Worm (Caenorhabditis elegans) whole organism, L1 larva: ENCODE results near the gene F36H5.12.

Source experiments
- C16A3.4 ChIP-seq: fragments of 150-350 bp; optimal IDR thresholded peaks from 2 replicates; lab custom pipeline; 2014; ENCODE audit warnings: missing biosample characterization, missing genetic modification characterization
- F16B12.6 ChIP-seq: fragments of 150-350 bp; optimal IDR thresholded peaks from 2 replicates; lab custom pipeline; 2014; ENCODE audit warnings: missing biosample characterization, missing genetic modification characterization
- alr-1 ChIP-seq: fragments of 200-800 bp; sonication (Bioruptor generic); optimal IDR thresholded peaks from 2 replicates; lab custom pipeline; 2018; ENCODE audit warnings: borderline replicate concordance, mild to moderate bottlenecking, missing genetic modification characterization, missing compliant biosample characterization
- ceh-8 ChIP-seq: fragments of 200-800 bp; sonication (Bioruptor generic); optimal IDR thresholded peaks from 2 replicates; lab custom pipeline; 2018; ENCODE audit warnings: mild to moderate bottlenecking, missing genetic modification characterization, moderate library complexity, missing compliant biosample characterization
- ceh-82 ChIP-seq, 3 experiments: fragments of 150-350 bp in 1 of 3; sonication (generic microtip) in 2 of 3; optimal IDR thresholded peaks; 2 replicates each; lab custom pipeline; 2014 to 2017; ENCODE audit warnings: missing biosample characterization in 3 of 3, missing genetic modification characterization in 3 of 3
- ceh-88 ChIP-seq: fragments of 200-800 bp; sonication (Bioruptor generic); IDR thresholded peaks from 2 replicates; pipeline ENCODE4 v1.3.6; 2022; ENCODE audit warnings: missing genetic modification characterization, missing compliant biosample characterization
- dsc-1 ChIP-seq: sonication (generic microtip); optimal IDR thresholded peaks from 2 replicates; lab custom pipeline; 2016; ENCODE audit warnings: mild to moderate bottlenecking, missing genetic modification characterization, missing compliant biosample characterization
- efl-1 ChIP-seq, 4 experiments: fragments of 150-350 bp; optimal IDR thresholded peaks in 3 of 4; peaks in 1 of 4; 1 replicate in 1 of 4; 2 replicates in 3 of 4; lab custom pipeline; 2014; ENCODE audit warnings: missing biosample characterization in 2 of 4, missing genetic modification characterization in 2 of 4, missing genetic modification reagents in 2 of 4
- egl-27 ChIP-seq, 2 experiments: fragments of 150-350 bp in 1 of 2; sonication (generic microtip); optimal IDR thresholded peaks; 3 replicates each; lab custom pipeline; 2017 to 2018; ENCODE audit warnings: missing biosample characterization in 2 of 2, missing genetic modification characterization in 2 of 2, missing genetic modification reagents in 2 of 2
- elt-2 ChIP-seq: sonication (generic microtip); optimal IDR thresholded peaks from 2 replicates; lab custom pipeline; 2016; ENCODE audit warnings: missing genetic modification characterization, mild to moderate bottlenecking, inconsistent platforms, missing compliant biosample characterization, missing genetic modification reagents
- ets-5 ChIP-seq: fragments of 200-800 bp; sonication (Bioruptor generic); IDR thresholded peaks from 2 replicates; pipeline ENCODE4 v1.3.6; 2022; ENCODE audit warnings: missing genetic modification characterization, missing compliant biosample characterization
- fkh-8 ChIP-seq: sonication (generic microtip); optimal IDR thresholded peaks from 2 replicates; lab custom pipeline; 2016; ENCODE audit warnings: mild to moderate bottlenecking, missing genetic modification characterization, missing compliant biosample characterization
- grh-1 ChIP-seq: fragments of 200-800 bp; sonication (Bioruptor generic); IDR thresholded peaks from 2 replicates; pipeline ENCODE4 v1.3.6; 2022; ENCODE audit warnings: missing genetic modification reagents, missing genetic modification characterization, missing compliant biosample characterization
- hpl-2 ChIP-seq: fragments of 150-350 bp; optimal IDR thresholded peaks from 2 replicates; lab custom pipeline; 2014; ENCODE audit warnings: missing biosample characterization, missing genetic modification reagents, missing genetic modification characterization
- irx-1 ChIP-seq: sonication (generic microtip); optimal IDR thresholded peaks from 2 replicates; lab custom pipeline; 2016; ENCODE audit warnings: missing genetic modification characterization, missing compliant biosample characterization
- isw-1 ChIP-seq: fragments of 200-800 bp; sonication (Bioruptor generic); IDR thresholded peaks from 2 replicates; pipeline ENCODE4 v1.3.6; 2022; ENCODE audit warnings: missing genetic modification characterization, missing compliant biosample characterization
- jun-1 ChIP-seq: fragments of 150-350 bp; optimal IDR thresholded peaks from 2 replicates; lab custom pipeline; 2014; ENCODE audit warnings: missing biosample characterization, missing genetic modification reagents, missing genetic modification characterization
- lin-15B ChIP-seq: fragments of 150-350 bp; sonication (generic microtip); optimal IDR thresholded peaks from 3 replicates; lab custom pipeline; 2014; ENCODE audit warnings: missing biosample characterization, missing genetic modification characterization
- lin-35 ChIP-seq, 2 experiments: fragments of 150-350 bp; optimal IDR thresholded peaks; 2 replicates each; lab custom pipeline; 2014; ENCODE audit warnings: missing biosample characterization in 2 of 2, missing genetic modification characterization in 2 of 2, missing genetic modification reagents in 2 of 2
- lir-3 ChIP-seq: sonication (generic microtip); optimal IDR thresholded peaks from 2 replicates; lab custom pipeline; 2016; ENCODE audit warnings: mild to moderate bottlenecking, missing genetic modification characterization, moderate library complexity, missing compliant biosample characterization; ENCODE audit not compliant: poor library complexity
- mab-9 ChIP-seq: fragments of 200-800 bp; sonication (Bioruptor generic); IDR thresholded peaks from 2 replicates; pipeline ENCODE4 v1.3.6; 2022; ENCODE audit warnings: missing genetic modification reagents, missing genetic modification characterization, missing compliant biosample characterization
- mdl-1 ChIP-seq, 2 experiments: fragments of 150-350 bp; optimal IDR thresholded peaks; 2 replicates each; lab custom pipeline; 2014 to 2017; ENCODE audit warnings: missing biosample characterization in 2 of 2, missing genetic modification characterization in 2 of 2, inconsistent platforms in 1 of 2
- mef-2 ChIP-seq: fragments of 150-350 bp; optimal IDR thresholded peaks from 2 replicates; lab custom pipeline; 2014; ENCODE audit warnings: missing biosample characterization, missing genetic modification characterization
- nhr-11 ChIP-seq: fragments of 150-350 bp; optimal IDR thresholded peaks from 2 replicates; lab custom pipeline; 2014; ENCODE audit warnings: missing biosample characterization, missing genetic modification characterization
- nhr-12 ChIP-seq: sonication (generic microtip); optimal IDR thresholded peaks from 2 replicates; lab custom pipeline; 2017; ENCODE audit warnings: missing biosample characterization, missing genetic modification characterization
- nhr-19 ChIP-seq: fragments of 200-800 bp; sonication (Bioruptor generic); conservative IDR thresholded peaks from 2 replicates; pipeline ENCODE4 v1.3.6; 2022; ENCODE audit warnings: missing genetic modification characterization, missing compliant biosample characterization
- nhr-28 ChIP-seq: fragments of 150-350 bp; optimal IDR thresholded peaks from 2 replicates; lab custom pipeline; 2014; ENCODE audit warnings: missing biosample characterization, missing genetic modification characterization
- nhr-71 ChIP-seq: sonication (generic microtip); optimal IDR thresholded peaks from 2 replicates; lab custom pipeline; 2016; ENCODE audit warnings: mild to moderate bottlenecking, missing genetic modification characterization, moderate library complexity, missing compliant biosample characterization
- nhr-76 ChIP-seq: sonication (generic microtip); optimal IDR thresholded peaks from 2 replicates; lab custom pipeline; 2017; ENCODE audit warnings: missing biosample characterization, missing genetic modification characterization
- nhr-77 ChIP-seq: fragments of 150-350 bp; optimal IDR thresholded peaks from 2 replicates; lab custom pipeline; 2014; ENCODE audit warnings: missing biosample characterization, missing genetic modification characterization
- nhr-85 ChIP-seq: sonication (generic microtip); peaks from one replicate; lab custom pipeline; 2016; ENCODE audit warnings: missing genetic modification characterization, inconsistent platforms, missing compliant biosample characterization
- pqm-1 ChIP-seq: sonication (generic microtip); optimal IDR thresholded peaks from 3 replicates; lab custom pipeline; 2017; ENCODE audit warnings: missing biosample characterization, missing genetic modification characterization
- skn-1 ChIP-seq: fragments of 150-350 bp; optimal IDR thresholded peaks from 2 replicates; lab custom pipeline; 2014; ENCODE audit warnings: missing biosample characterization, missing genetic modification characterization
- sptf-1 ChIP-seq: fragments of 150-350 bp; optimal IDR thresholded peaks from 2 replicates; lab custom pipeline; 2014; ENCODE audit warnings: missing biosample characterization, missing genetic modification characterization
- sup-37 ChIP-seq: fragments of 200-800 bp; sonication (Bioruptor generic); optimal IDR thresholded peaks from 2 replicates; lab custom pipeline; 2018; ENCODE audit warnings: mild to moderate bottlenecking, missing genetic modification characterization, missing compliant biosample characterization
- tbx-2 ChIP-seq: sonication (generic microtip); optimal IDR thresholded peaks from 2 replicates; lab custom pipeline; 2016; ENCODE audit warnings: missing genetic modification characterization, missing compliant biosample characterization
- unc-62 ChIP-seq: fragments of 150-350 bp; optimal IDR thresholded peaks from 2 replicates; lab custom pipeline; 2014; ENCODE audit warnings: missing biosample characterization, missing genetic modification reagents, missing genetic modification characterization
- vab-15 ChIP-seq: sonication (generic microtip); optimal IDR thresholded peaks from 2 replicates; lab custom pipeline; 2017; ENCODE audit warnings: missing genotype, mild to moderate bottlenecking, missing genetic modification characterization, missing compliant biosample characterization
- zag-1 ChIP-seq: fragments of 150-350 bp; optimal IDR thresholded peaks from 2 replicates; lab custom pipeline; 2014; ENCODE audit warnings: missing biosample characterization, missing genetic modification characterization

The F36H5.12 gene

DNA sequence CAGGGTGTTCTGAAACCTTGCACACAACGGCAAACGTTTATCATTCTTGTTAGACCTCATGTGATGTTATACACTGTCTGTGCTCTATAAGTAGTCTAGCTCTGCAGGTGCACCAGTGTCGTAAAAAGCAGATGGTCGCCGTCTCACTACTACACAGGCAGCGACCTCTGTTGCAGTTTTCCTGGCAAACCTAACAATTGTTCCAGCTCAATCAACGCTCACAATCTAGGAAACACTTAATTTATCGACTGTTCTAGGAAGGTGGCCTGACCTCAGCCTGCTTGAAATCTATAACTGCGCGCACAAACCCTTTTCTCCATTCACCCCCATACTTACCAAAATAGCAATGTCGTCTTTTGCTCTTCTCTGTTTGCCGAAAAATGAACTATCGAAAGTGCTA lies 18.3 kb upstream of the F36H5.12 start, which contains the start of gene fbxb-11:
Gene fbxb-11, plus strand, starts transcription at position 301 of the 400 bp plus-strand sequence.
- no peak for TF ChIP-seq isw-1 (GFP tag; lab: Robert Waterston, UW)

ce11 chrII:1725735-1726134 lies 16.9 kb upstream of the F36H5.12 start, which contains the start of gene F45C12.17:
Gene F45C12.17 (plus strand): TSS chrII:1726111.
- no peak for TF ChIP-seq nhr-19 (GFP tag; lab: Robert Waterston, UW)
- no peak for TF ChIP-seq alr-1
- no peak for TF ChIP-seq lir-3 (tag; lab: Kevin White, UChicago)
- no peak for TF ChIP-seq mab-9 (GFP tag; lab: Robert Waterston, UW)
- TF ChIP-seq nhr-28 (tag; lab: Kevin White, UChicago) = no peak
- no peak for TF ChIP-seq hpl-2
- TF ChIP-seq sup-37 = no peak
- TF ChIP-seq ceh-82 (tag; optimal IDR thresholded peaks at IDR 0.05; lab: Kevin White, UChicago) = no peak
- no peak for TF ChIP-seq grh-1 (GFP tag; lab: Robert Waterston, UW)
- no peak for TF ChIP-seq C16A3.4
- TF ChIP-seq F16B12.6 (tag; lab: Kevin White, UChicago) = no peak
- no peak for TF ChIP-seq nhr-11
- TF ChIP-seq nhr-12 = no peak
- TF ChIP-seq ets-5 (GFP tag; lab: Robert Waterston, UW) = no peak
- TF ChIP-seq jun-1 (tag; lab: Kevin White, UChicago) = no peak
- no peak for TF ChIP-seq vab-15 (tag; lab: Kevin White, UChicago)
- TF ChIP-seq unc-62 (GFP tag; lab: Kevin White, UChicago) = no peak
- no peak for TF ChIP-seq elt-2 (tag; lab: Kevin White, UChicago)
- TF ChIP-seq, all 84 proteins: peak for 0

DNA sequence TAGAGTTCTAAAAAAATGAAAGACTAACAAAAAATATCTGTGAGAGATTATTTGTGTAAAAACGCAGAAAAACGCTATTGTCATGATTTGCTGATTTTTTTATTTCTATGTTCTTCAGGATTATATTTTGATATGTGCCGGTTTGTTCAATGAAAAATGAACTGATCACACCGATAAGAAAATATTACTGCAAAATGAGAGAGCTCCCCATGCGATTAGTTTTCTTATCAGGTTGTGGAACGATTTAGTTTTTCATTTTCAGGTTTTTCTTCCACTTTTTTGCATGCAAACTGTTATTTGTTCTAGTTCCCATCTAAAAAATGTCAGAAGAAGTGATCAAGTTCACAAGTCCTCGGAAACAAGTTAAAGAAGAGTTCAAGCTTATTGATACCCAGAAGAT lies 14.4 kb upstream of the F36H5.12 start, which contains the start of gene btb-9:
Gene btb-9, plus strand, starts transcription at position 254 of the 400 bp plus-strand sequence.
- TF ChIP-seq mdl-1 (tag; optimal IDR thresholded peaks at IDR 0.05; lab: Kevin White, UChicago) (no peak), nhr-19 (GFP tag; lab: Robert Waterston, UW) (no peak), nhr-12 (no peak), unc-62 (GFP tag; lab: Kevin White, UChicago) (no peak), ceh-8 (GFP tag; lab: Kevin White, UChicago) (no peak), pqm-1 (tag; lab: Kevin White, UChicago) (peak; percentile 26), irx-1 (tag; lab: Kevin White, UChicago) (no peak), egl-27 (tag; optimal IDR thresholded peaks at IDR 0.05; lab: Kevin White, UChicago) (no peak), zag-1 (no peak), elt-2 (tag; lab: Kevin White, UChicago) (peak; percentile 86), mef-2 (tag; lab: Kevin White, UChicago) (no peak), nhr-77 (tag; lab: Kevin White, UChicago) (no peak), lin-15B (tag; lab: Kevin White, UChicago) (no peak), lin-35 (GFP tag; optimal IDR thresholded peaks at IDR 0.05; lab: Kevin White, UChicago) (peak in 1 of 2 experiments; percentile 28)

ce11 chrII:1730103-1730502 lies 12.5 kb upstream of the F36H5.12 start, which contains the start of gene ceh-81:
Gene ceh-81 (plus strand): TSS chrII:1730403.
- TF ChIP-seq nhr-11 (no peak), lin-35 (GFP tag; optimal IDR thresholded peaks at IDR 0.05; lab: Kevin White, UChicago) (no peak), sptf-1 (tag; lab: Kevin White, UChicago) (no peak), dsc-1 (no peak), skn-1 (tag; lab: Kevin White, UChicago) (no peak), ceh-88 (GFP tag; lab: Robert Waterston, UW) (no peak), C16A3.4 (no peak), nhr-85 (tag; lab: Kevin White, UChicago) (no peak), tbx-2 (tag; lab: Kevin White, UChicago) (no peak), nhr-76 (tag; lab: Kevin White, UChicago) (no peak), mef-2 (tag; lab: Kevin White, UChicago) (no peak), efl-1 (optimal IDR thresholded peaks at IDR 0.05; lab: Kevin White, UChicago) (no peak), efl-1 (GFP tag; optimal IDR thresholded peaks at IDR 0.05 in 1 of 2; lab: Kevin White, UChicago) (no peak), nhr-71 (tag; lab: Kevin White, UChicago) (no peak), unc-62 (GFP tag; lab: Kevin White, UChicago) (no peak), fkh-8 (tag; lab: Kevin White, UChicago) (no peak)
- TF ChIP-seq, all 84 proteins: peak for 0
